Fruit fly (Drosophila melanogaster) whole organism, wandering third instar larva: ENCODE measurements around the gene CG13840.

Experiments
- HLH106 ChIP-seq: fragments of 200-800 bp; optimal IDR thresholded peaks from 3 replicates; lab custom pipeline; 2019; ENCODE audit warnings: missing biosample characterization, mild to moderate bottlenecking, missing genetic modification characterization, moderate library complexity
- Rel ChIP-seq, 2 experiments: fragments of 200-800 bp; sonication (Bioruptor generic) in 1 of 2; optimal IDR thresholded peaks; 2 replicates in 1 of 2; 3 replicates in 1 of 2; lab custom pipeline; 2016 to 2019; ENCODE audit warnings: mild to moderate bottlenecking in 2 of 2, missing biosample characterization in 2 of 2, missing genetic modification characterization in 2 of 2, moderate library complexity in 1 of 2
- Sp1 ChIP-seq: fragments of 200-800 bp; sonication (Bioruptor generic); optimal IDR thresholded peaks from 3 replicates; lab custom pipeline; 2019; ENCODE audit warnings: missing biosample characterization, mild to moderate bottlenecking, missing genetic modification characterization, moderate library complexity
- pan ChIP-seq: fragments of >200 bp; optimal IDR thresholded peaks from 2 replicates; lab custom pipeline; 2017

dm6 chr3R:22780135-22780534, 35.8 kb downstream of the CG13840 start:
- no peak for TF ChIP-seq Rel (GFP tag; optimal IDR thresholded peaks at IDR 0.05; lab: Kevin White, UChicago)
- no peak for TF ChIP-seq Rel (tag; optimal IDR thresholded peaks at IDR 0.05; lab: Kevin White, UChicago)
- no peak for TF ChIP-seq pan
- no peak for TF ChIP-seq HLH106 (tag; lab: Kevin White, UChicago)
- no peak for TF ChIP-seq Sp1 (GFP tag; lab: Kevin White, UChicago)
